Fruit fly (Drosophila melanogaster): ENCODE data around the gene PIG-P.

PIG-P gene

dm6 chr3R:26010628-26011027, 47.4 kb downstream of the PIG-P start (continued):
- peak; percentile 17 for TF ChIP-seq dsx (GFP tag; optimal IDR thresholded peaks at IDR 0.05; ENCODE audit: poor library complexity, severe bottlenecking)
- no peak for TF ChIP-seq achi (GFP tag; optimal IDR thresholded peaks at IDR 0.05)
- no peak for TF ChIP-seq lz (GFP tag; optimal IDR thresholded peaks at IDR 0.05)
- TF ChIP-seq CG9139 (GFP tag; optimal IDR thresholded peaks at IDR 0.05), result no peak
- no peak for TF ChIP-seq CG15336 (GFP tag; IDR thresholded peaks at IDR 0.05)
- TF ChIP-seq CG6276 (GFP tag; optimal IDR thresholded peaks at IDR 0.05), result no peak
- no peak for TF ChIP-seq eg (GFP tag; IDR thresholded peaks at IDR 0.05)

- TF ChIP-seq Eip78C (GFP tag) (peak; percentile 36), dac (GFP tag; optimal IDR thresholded peaks at IDR 0.05) (no peak)
These were observed 48.1 kb downstream of the PIG-P start for dm6 chr3R:26009766-26010414.

dm6 chr3R:26008892-26009539, 49.0 kb downstream of the PIG-P start:
- TF ChIP-seq Eip75B (GFP tag; optimal IDR thresholded peaks at IDR 0.05) (peak; percentile 98), CG4318 (GFP tag; optimal IDR thresholded peaks at IDR 0.05) (peak; percentile 93), CG6163 (GFP tag; IDR thresholded peaks at IDR 0.05) (peak; percentile 95), fkh (GFP tag; optimal IDR thresholded peaks at IDR 0.05) (no peak), Sox14 (GFP tag; optimal IDR thresholded peaks at IDR 0.05) (peak; percentile 98), Sox15 (GFP tag; optimal IDR thresholded peaks at IDR 0.05) (peak; percentile 93), Gug (GFP tag; IDR thresholded peaks at IDR 0.05) (peak; percentile 92), CG7368 (GFP tag; optimal IDR thresholded peaks at IDR 0.05) (peak; percentile 95), CG10631 (GFP tag; optimal IDR thresholded peaks at IDR 0.05) (peak; percentile 97), svp (GFP tag) (peak; percentile 99), Ets21C (GFP tag; optimal IDR thresholded peaks at IDR 0.05) (peak; percentile 95), net (GFP tag; optimal IDR thresholded peaks at IDR 0.05) (peak; percentile 96), CG11902 (GFP tag; optimal IDR thresholded peaks at IDR 0.05) (peak; percentile 96), CG9139 (GFP tag; optimal IDR thresholded peaks at IDR 0.05) (peak; percentile 95), Hr39 (GFP tag; optimal IDR thresholded peaks at IDR 0.05) (peak; percentile 98), dac (GFP tag; optimal IDR thresholded peaks at IDR 0.05) (peak; percentile 91), Eip93F (GFP tag; optimal IDR thresholded peaks at IDR 0.05) (peak; percentile 96), CG11294 (GFP tag; IDR thresholded peaks at IDR 0.05) (peak; percentile 81), fd59A (GFP tag; optimal IDR thresholded peaks at IDR 0.05) (peak; percentile 98), CG3919 (GFP tag; optimal IDR thresholded peaks at IDR 0.05) (peak; percentile 99), OdsH (GFP tag; optimal IDR thresholded peaks at IDR 0.05) (peak; percentile 97), CG32006 (GFP tag; optimal IDR thresholded peaks at IDR 0.05) (peak; percentile 97), CG6808 (GFP tag; optimal IDR thresholded peaks at IDR 0.05) (peak; percentile 97), CG6276 (GFP tag; optimal IDR thresholded peaks at IDR 0.05) (peak; percentile 93), CG10669 (GFP tag; optimal IDR thresholded peaks at IDR 0.05) (peak; percentile 98), vri (GFP tag; optimal IDR thresholded peaks at IDR 0.05) (peak; percentile 97), salr (GFP tag; optimal IDR thresholded peaks at IDR 0.05) (peak; percentile 96 to 97), acj6 (GFP tag; optimal IDR thresholded peaks at IDR 0.05) (peak; percentile 98), CG8119 (GFP tag; IDR thresholded peaks at IDR 0.05) (peak; percentile 97), Blimp-1 (GFP tag; optimal IDR thresholded peaks at IDR 0.05) (peak; percentile 84), Met (GFP tag; optimal IDR thresholded peaks at IDR 0.05) (peak; percentile 99), Eip78C (GFP tag) (peak; percentile 100), topi (GFP tag; optimal IDR thresholded peaks at IDR 0.05) (peak; percentile 98), CG31627 (GFP tag; optimal IDR thresholded peaks at IDR 0.05) (peak; percentile 98), CG34406 (GFP tag; optimal IDR thresholded peaks at IDR 0.05) (peak; percentile 97), CG15336 (GFP tag; IDR thresholded peaks at IDR 0.05) (peak; percentile 96), cyc (GFP tag; optimal IDR thresholded peaks at IDR 0.05) (peak; percentile 97), CG6792 (GFP tag; optimal IDR thresholded peaks at IDR 0.05) (peak; percentile 97), CG8632 (GFP tag; optimal IDR thresholded peaks at IDR 0.05) (peak; percentile 97), CG16779 (tag; optimal IDR thresholded peaks at IDR 0.05) (peak; percentile 93), Hr4 (GFP tag; optimal IDR thresholded peaks at IDR 0.05) (peak; percentile 98), eg (GFP tag; IDR thresholded peaks at IDR 0.05) (peak; percentile 91; the same call in 2 of the 3 replicates)
